Fruit fly (Drosophila melanogaster): ENCODE results near the gene CG7131.
A peak's percentile ranks its signal among the peaks of the same experiment; 100 is the strongest.

Gene CG7131

DNA sequence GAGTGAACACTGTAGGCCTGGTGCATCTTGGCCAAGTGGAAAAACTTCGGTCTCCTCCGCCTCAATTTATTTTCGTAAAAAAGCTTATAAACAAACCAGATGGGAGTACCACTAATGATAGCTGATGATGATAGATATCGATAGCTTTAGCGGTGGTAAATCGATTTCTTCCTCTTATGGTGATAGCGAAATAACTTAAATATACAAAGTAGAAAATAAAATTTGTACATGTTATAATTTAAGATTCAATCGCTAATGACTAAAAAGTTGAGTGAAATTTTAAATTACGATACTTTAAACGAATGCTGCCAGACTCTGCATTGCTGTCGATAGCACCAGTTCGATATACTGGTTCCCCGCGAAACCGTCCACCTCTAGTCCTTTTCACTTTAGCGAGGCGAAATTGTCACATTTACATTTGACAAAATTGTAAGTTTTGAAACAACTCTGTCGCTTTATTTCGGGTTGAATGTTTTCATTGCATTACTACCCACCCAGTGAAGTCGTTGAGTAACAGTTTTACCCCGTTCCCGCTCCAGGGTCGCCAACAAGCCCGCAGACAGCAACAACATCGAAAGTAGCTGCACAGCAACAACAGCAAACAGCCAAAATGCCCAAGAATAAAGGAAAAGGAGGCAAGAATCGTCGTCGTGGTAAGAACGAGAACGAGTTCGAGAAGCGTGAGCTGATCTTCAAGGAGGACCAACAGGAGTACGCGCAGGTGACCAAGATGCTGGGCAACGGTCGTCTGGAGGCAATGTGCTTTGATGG is 14.1 kb downstream of the CG7131 start, which contains the start of the genes Vps39 and eIF1A (continued):
- TF ChIP-seq CG12155 (GFP tag; optimal IDR thresholded peaks at IDR 0.05) (peak; percentile 1), al (GFP tag; IDR thresholded peaks at IDR 0.05) (peak; percentile 31; the same call in 1 of the 2 replicates), chm (GFP tag; IDR thresholded peaks at IDR 0.05) (no peak), aop (GFP tag; IDR thresholded peaks at IDR 0.05) (no peak), CHES-1-like (GFP tag; optimal IDR thresholded peaks at IDR 0.05) (peak; percentile 11), CG12744 (GFP tag; optimal IDR thresholded peaks at IDR 0.05) (peak; percentile 28), sna (GFP tag; IDR thresholded peaks at IDR 0.05; ENCODE audit: partially characterized antibody) (peak; percentile 94), D (optimal IDR thresholded peaks at IDR 0.05) (peak; percentile 72), D (GFP tag; optimal IDR thresholded peaks at IDR 0.05) (no peak), slp2 (GFP tag; optimal IDR thresholded peaks at IDR 0.05) (no peak), vnd (GFP tag; IDR thresholded peaks at IDR 0.05; ENCODE audit: partially characterized antibody) (peak; percentile 89), otp (GFP tag; IDR thresholded peaks at IDR 0.05) (0 out of 3 replicates have a peak, but pooled peaks have one; percentile 9), CG1024 (GFP tag; IDR thresholded peaks at IDR 0.05) (no peak), CG13424 (tag; optimal IDR thresholded peaks at IDR 0.05) (peak; percentile 36), Pdp1 (GFP tag; optimal IDR thresholded peaks at IDR 0.05) (peak in 1 of 2 experiments; percentile 38), tll (GFP tag; optimal IDR thresholded peaks at IDR 0.05) (no peak), kah (GFP tag; optimal IDR thresholded peaks at IDR 0.05) (no peak), CG2120 (GFP tag; optimal IDR thresholded peaks at IDR 0.05) (peak; percentile 67), fd102C (GFP tag; optimal IDR thresholded peaks at IDR 0.05) (no peak), CG2712 (tag; optimal IDR thresholded peaks at IDR 0.05) (peak; percentile 67), CG18619 (GFP tag; optimal IDR thresholded peaks at IDR 0.05) (no peak), Camta (GFP tag; optimal IDR thresholded peaks at IDR 0.05) (peak; percentile 31), CG8765 (GFP tag; IDR thresholded peaks at IDR 0.05) (no peak), CG4424 (GFP tag; optimal IDR thresholded peaks at IDR 0.05) (peak; percentile 35), ind (GFP tag; optimal IDR thresholded peaks at IDR 0.05) (peak; percentile 29), Asciz (GFP tag; optimal IDR thresholded peaks at IDR 0.05) (no peak), CG7745 (tag; optimal IDR thresholded peaks at IDR 0.05) (no peak), CG30431 (GFP tag; optimal IDR thresholded peaks at IDR 0.05) (no peak), MBD-R2 (GFP tag; IDR thresholded peaks at IDR 0.05) (peak; percentile 69), nmo (GFP tag; optimal IDR thresholded peaks at IDR 0.05) (peak; percentile 64), sr (GFP tag; IDR thresholded peaks at IDR 0.05) (no peak), hbn (GFP tag; IDR thresholded peaks at IDR 0.05; ENCODE audit: partially characterized antibody) (peak; percentile 81), CG10431 (GFP tag; optimal IDR thresholded peaks at IDR 0.05) (no peak), so (GFP tag; IDR thresholded peaks at IDR 0.05) (0 out of 3 replicates have a peak, but pooled peaks have one; percentile 14), kay (GFP tag; optimal IDR thresholded peaks at IDR 0.05) (peak; percentile 1), insv (GFP tag; optimal IDR thresholded peaks at IDR 0.05) (no peak), Six4 (GFP tag; optimal IDR thresholded peaks at IDR 0.05) (no peak), HLH4C (GFP tag; IDR thresholded peaks at IDR 0.05; ENCODE audit: partially characterized antibody) (peak; percentile 93), sens (GFP tag) (peak; percentile 94), CG6654 (GFP tag; optimal IDR thresholded peaks at IDR 0.05) (no peak), wdn (GFP tag; IDR thresholded peaks at IDR 0.05) (peak; percentile 19; the same call in 1 of the 2 replicates), nerfin-2 (GFP tag; IDR thresholded peaks at IDR 0.05; ENCODE audit: partially characterized antibody) (no peak; the same call in none of the 2 replicates), CG17612 (GFP tag; IDR thresholded peaks at IDR 0.05) (no peak), zfh2 (GFP tag; optimal IDR thresholded peaks at IDR 0.05) (peak; percentile 15), Bgb (GFP tag; IDR thresholded peaks at IDR 0.05; ENCODE audit: partially characterized antibody) (peak; percentile 86), CG33213 (GFP tag; optimal IDR thresholded peaks at IDR 0.05) (peak; percentile 5), Max (GFP tag; optimal IDR thresholded peaks at IDR 0.05) (peak; percentile 71), Mrtf (GFP tag; IDR thresholded peaks at IDR 0.05) (no peak), CG13296 (GFP tag; optimal IDR thresholded peaks at IDR 0.05) (no peak)

All from whole organism, embryonic.